Worm (Caenorhabditis elegans) whole organism, L3 larva: ENCODE data around the gene col-174.

Experiments used
- R02D3.7 ChIP-seq: fragments of 150-350 bp; optimal IDR thresholded peaks from 2 replicates; lab custom pipeline; 2014; ENCODE audit warnings: missing biosample characterization, missing genetic modification characterization
- ZK546.5 ChIP-seq: sonication (generic microtip); optimal IDR thresholded peaks from 2 replicates; lab custom pipeline; 2017; ENCODE audit warnings: missing biosample characterization, missing genetic modification characterization
- aly-2 ChIP-seq: fragments of 150-350 bp; optimal IDR thresholded peaks from 2 replicates; lab custom pipeline; 2014; ENCODE audit warnings: missing biosample characterization, missing genetic modification characterization
- ama-1 ChIP-seq: fragments of 150-350 bp; optimal IDR thresholded peaks from 2 replicates; lab custom pipeline; 2018
- ceh-16 ChIP-seq: sonication (generic microtip); optimal IDR thresholded peaks from 2 replicates; lab custom pipeline; 2017; ENCODE audit warnings: missing biosample characterization, missing genetic modification characterization
- ceh-28 ChIP-seq: fragments of 150-350 bp; optimal IDR thresholded peaks from 2 replicates; lab custom pipeline; 2014; ENCODE audit warnings: missing biosample characterization, missing genetic modification reagents, missing genetic modification characterization
- ceh-82 ChIP-seq: fragments of 150-350 bp; optimal IDR thresholded peaks from 2 replicates; lab custom pipeline; 2014; ENCODE audit warnings: missing biosample characterization, missing genetic modification characterization
- ceh-9 ChIP-seq: sonication (generic microtip); optimal IDR thresholded peaks from 2 replicates; lab custom pipeline; 2018; ENCODE audit warnings: missing biosample characterization, missing genetic modification characterization
- daf-12 ChIP-seq: fragments of 150-350 bp; optimal IDR thresholded peaks from 2 replicates; lab custom pipeline; 2014; ENCODE audit warnings: missing biosample characterization, missing genetic modification reagents, missing genetic modification characterization
- egl-27 ChIP-seq: sonication (generic microtip); optimal IDR thresholded peaks from 4 replicates; lab custom pipeline; 2017; ENCODE audit warnings: missing biosample characterization, missing genetic modification reagents, missing genetic modification characterization
- egl-5 ChIP-seq: fragments of 150-350 bp; optimal IDR thresholded peaks from 2 replicates; lab custom pipeline; 2017; ENCODE audit warnings: missing biosample characterization, missing genetic modification reagents, missing genetic modification characterization, inconsistent platforms
- elt-1 ChIP-seq: fragments of 150-350 bp; optimal IDR thresholded peaks from 2 replicates; lab custom pipeline; 2014; ENCODE audit warnings: missing biosample characterization, missing genetic modification characterization
- elt-2 ChIP-seq: sonication (generic microtip); optimal IDR thresholded peaks from 2 replicates; lab custom pipeline; 2016; ENCODE audit warnings: missing genetic modification reagents, mild to moderate bottlenecking, missing genetic modification characterization, missing compliant biosample characterization
- elt-3 ChIP-seq, 3 experiments: fragments of 150-350 bp in 1 of 3; sonication (generic microtip) in 2 of 3; optimal IDR thresholded peaks; 2 replicates in 2 of 3; 4 replicates in 1 of 3; lab custom pipeline; 2014 to 2017; ENCODE audit warnings: missing biosample characterization in 3 of 3, missing genetic modification characterization in 3 of 3
- eor-1 ChIP-seq, 2 experiments: fragments of 150-350 bp; optimal IDR thresholded peaks; 2 replicates each; lab custom pipeline; 2014 to 2018; ENCODE audit warnings: missing biosample characterization in 2 of 2, missing genetic modification characterization in 2 of 2
- fkh-2 ChIP-seq: fragments of 150-350 bp; optimal IDR thresholded peaks from 2 replicates; lab custom pipeline; 2014; ENCODE audit warnings: missing biosample characterization, missing genetic modification reagents, missing genetic modification characterization
- fos-1 ChIP-seq: fragments of 150-350 bp; optimal IDR thresholded peaks from 2 replicates; lab custom pipeline; 2014; ENCODE audit warnings: missing biosample characterization, missing genetic modification characterization
- hmg-11 ChIP-seq: sonication (generic microtip); optimal IDR thresholded peaks from 2 replicates; lab custom pipeline; 2016; ENCODE audit warnings: missing genetic modification characterization, missing compliant biosample characterization
- jun-1 ChIP-seq: fragments of 150-350 bp; optimal IDR thresholded peaks from 2 replicates; lab custom pipeline; 2014; ENCODE audit warnings: missing biosample characterization, missing genetic modification reagents, missing genetic modification characterization
- lin-39 ChIP-seq: fragments of 150-350 bp; optimal IDR thresholded peaks from 2 replicates; lab custom pipeline; 2018; ENCODE audit warnings: missing biosample characterization, missing genetic modification reagents, missing genetic modification characterization
- lsy-12 ChIP-seq: sonication (generic microtip); optimal IDR thresholded peaks from 2 replicates; lab custom pipeline; 2016; ENCODE audit warnings: mild to moderate bottlenecking, missing genetic modification characterization, missing compliant biosample characterization
- mdl-1 ChIP-seq: fragments of 150-350 bp; optimal IDR thresholded peaks from 2 replicates; lab custom pipeline; 2014; ENCODE audit warnings: missing biosample characterization, missing genetic modification characterization
- mml-1 ChIP-seq: fragments of 150-350 bp; sonication (generic microtip); optimal IDR thresholded peaks from 3 replicates; lab custom pipeline; 2014; ENCODE audit warnings: missing biosample characterization, missing genetic modification characterization
- nfya-1 ChIP-seq: sonication (generic microtip); optimal IDR thresholded peaks from 2 replicates; lab custom pipeline; 2017; ENCODE audit warnings: missing genetic modification characterization, mild to moderate bottlenecking, missing compliant biosample characterization, antibody characterized with exemption, moderate library complexity; ENCODE audit not compliant: insufficient read depth
- nhr-11 ChIP-seq: fragments of 150-350 bp; optimal IDR thresholded peaks from 2 replicates; lab custom pipeline; 2014; ENCODE audit warnings: missing biosample characterization, missing genetic modification characterization
- nhr-12 ChIP-seq: fragments of 150-350 bp; optimal IDR thresholded peaks from 2 replicates; lab custom pipeline; 2014; ENCODE audit warnings: missing biosample characterization, missing genetic modification characterization
- nhr-23 ChIP-seq: fragments of 150-350 bp; optimal IDR thresholded peaks from 2 replicates; lab custom pipeline; 2014; ENCODE audit warnings: missing biosample characterization, missing genetic modification reagents, missing genetic modification characterization
- nhr-237 ChIP-seq: fragments of 150-350 bp; optimal IDR thresholded peaks from 2 replicates; lab custom pipeline; 2014; ENCODE audit warnings: missing biosample characterization, missing genetic modification characterization
- nhr-25 ChIP-seq: sonication (generic microtip); optimal IDR thresholded peaks from 2 replicates; lab custom pipeline; 2017; ENCODE audit warnings: missing biosample characterization, missing genetic modification characterization
- nhr-28 ChIP-seq: fragments of 150-350 bp; optimal IDR thresholded peaks from 2 replicates; lab custom pipeline; 2014; ENCODE audit warnings: missing biosample characterization, missing genetic modification characterization
- nhr-43 ChIP-seq: sonication (generic microtip); optimal IDR thresholded peaks from 2 replicates; lab custom pipeline; 2016; ENCODE audit warnings: mild to moderate bottlenecking, missing genetic modification characterization, missing compliant biosample characterization; ENCODE audit not compliant: poor library complexity, severe bottlenecking
- nhr-76 ChIP-seq: fragments of 150-350 bp; sonication (generic microtip); optimal IDR thresholded peaks from 5 replicates; lab custom pipeline; 2014; ENCODE audit warnings: missing biosample characterization, missing genetic modification characterization
- nhr-77 ChIP-seq: fragments of 150-350 bp; optimal IDR thresholded peaks from 2 replicates; lab custom pipeline; 2014; ENCODE audit warnings: missing biosample characterization, missing genetic modification characterization
- pha-4 ChIP-seq: fragments of 150-350 bp; optimal IDR thresholded peaks from 2 replicates; lab custom pipeline; 2014; ENCODE audit warnings: missing biosample characterization, missing genetic modification reagents, missing genetic modification characterization
- pqm-1 ChIP-seq: fragments of 150-350 bp; optimal IDR thresholded peaks from 2 replicates; lab custom pipeline; 2017; ENCODE audit warnings: missing biosample characterization, missing genetic modification characterization, inconsistent platforms
- sea-2 ChIP-seq: fragments of 150-350 bp; sonication (generic microtip); optimal IDR thresholded peaks from 4 replicates; lab custom pipeline; 2014; ENCODE audit warnings: missing biosample characterization, missing genetic modification reagents, missing genetic modification characterization
- skn-1 ChIP-seq: fragments of 150-350 bp; optimal IDR thresholded peaks from 2 replicates; lab custom pipeline; 2014; ENCODE audit warnings: missing biosample characterization, missing genetic modification characterization
- snpc-4 ChIP-seq: fragments of 150-350 bp; optimal IDR thresholded peaks from 2 replicates; lab custom pipeline; 2014; ENCODE audit warnings: missing biosample characterization, missing genetic modification characterization
- unc-39 ChIP-seq: sonication (generic microtip); optimal IDR thresholded peaks from 4 replicates; lab custom pipeline; 2017; ENCODE audit warnings: missing biosample characterization, missing genetic modification characterization
- unc-62 ChIP-seq: fragments of 150-350 bp; sonication (generic microtip); optimal IDR thresholded peaks from 4 replicates; lab custom pipeline; 2014; ENCODE audit warnings: missing biosample characterization, missing genetic modification reagents, missing genetic modification characterization
- zag-1 ChIP-seq: fragments of 150-350 bp; optimal IDR thresholded peaks from 2 replicates; lab custom pipeline; 2014; ENCODE audit warnings: missing biosample characterization, missing genetic modification characterization
- ztf-4 ChIP-seq: fragments of 150-350 bp; optimal IDR thresholded peaks from 2 replicates; lab custom pipeline; 2014; ENCODE audit warnings: missing biosample characterization, missing genetic modification characterization

The col-174 gene

DNA sequence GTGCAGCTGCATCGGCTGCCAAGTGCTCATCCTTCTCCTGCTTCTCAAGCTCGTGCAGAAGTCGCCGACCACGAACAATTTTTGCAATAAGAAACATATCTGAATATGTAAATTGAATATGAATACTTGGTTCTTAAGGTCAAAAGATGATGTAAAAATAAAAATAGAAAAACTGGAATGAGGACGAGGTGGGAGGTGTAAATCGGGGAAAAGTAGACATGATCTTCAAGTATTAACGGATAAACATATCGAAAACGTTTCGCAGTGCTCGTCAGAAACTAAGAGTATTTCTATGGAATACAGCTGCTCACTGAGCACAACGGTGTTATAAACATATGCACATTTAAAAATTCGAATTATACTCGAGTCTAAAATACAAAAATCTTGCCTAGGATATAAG is 6.6 kb upstream of the col-174 start, which contains the start of gene glb-16:
glb-16 (minus strand) TSS at position 101 of the 400 bp plus-strand sequence.
- TF ChIP-seq hmg-11 (tag; lab: Kevin White, UChicago), result no peak
- TF ChIP-seq nhr-28 (tag; lab: Kevin White, UChicago), result no peak
- no peak for TF ChIP-seq daf-12
- no peak for TF ChIP-seq nhr-12 (tag; lab: Kevin White, UChicago)
- no peak for TF ChIP-seq ama-1 (lab: Kevin White, UChicago)
- TF ChIP-seq eor-1 (tag; optimal IDR thresholded peaks at IDR 0.05; lab: Kevin White, UChicago), result no peak
- TF ChIP-seq elt-1 (tag; lab: Kevin White, UChicago), result no peak
- no peak for TF ChIP-seq lsy-12 (tag; lab: Kevin White, UChicago)
- no peak for TF ChIP-seq lin-39 (tag; lab: Kevin White, UChicago)
- no peak for TF ChIP-seq R02D3.7
- TF ChIP-seq ztf-4 (tag; lab: Kevin White, UChicago), result no peak
- no peak for TF ChIP-seq zag-1 (tag; lab: Kevin White, UChicago)
- TF ChIP-seq nhr-76 (tag; lab: Kevin White, UChicago), result no peak
- no peak for TF ChIP-seq pha-4
- TF ChIP-seq fos-1 (tag; lab: Kevin White, UChicago), result no peak
- no peak for TF ChIP-seq ceh-28
- no peak for TF ChIP-seq ZK546.5 (tag; lab: Kevin White, UChicago)

DNA sequence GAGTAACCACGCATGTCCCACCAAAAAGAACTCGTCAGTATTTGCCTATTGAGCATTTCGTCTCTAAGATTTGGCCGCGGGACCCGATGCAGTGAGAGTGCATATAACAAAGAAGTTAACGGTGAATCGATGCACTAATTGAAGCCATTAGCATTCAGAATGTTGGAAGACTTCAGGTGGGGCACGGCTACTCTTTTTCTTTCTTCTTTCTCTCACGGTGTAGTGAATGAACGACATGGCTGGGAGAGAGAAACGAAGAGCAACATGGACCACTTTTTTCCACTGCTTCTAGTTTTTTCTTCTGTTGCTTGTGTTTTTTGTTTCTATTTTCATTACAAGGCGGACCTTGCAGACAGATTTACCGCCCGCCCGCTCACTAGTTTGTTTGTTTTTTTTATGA is 5.5 kb upstream of the col-174 start:
- TF ChIP-seq egl-27 (tag; lab: Kevin White, UChicago), result no peak

DNA sequence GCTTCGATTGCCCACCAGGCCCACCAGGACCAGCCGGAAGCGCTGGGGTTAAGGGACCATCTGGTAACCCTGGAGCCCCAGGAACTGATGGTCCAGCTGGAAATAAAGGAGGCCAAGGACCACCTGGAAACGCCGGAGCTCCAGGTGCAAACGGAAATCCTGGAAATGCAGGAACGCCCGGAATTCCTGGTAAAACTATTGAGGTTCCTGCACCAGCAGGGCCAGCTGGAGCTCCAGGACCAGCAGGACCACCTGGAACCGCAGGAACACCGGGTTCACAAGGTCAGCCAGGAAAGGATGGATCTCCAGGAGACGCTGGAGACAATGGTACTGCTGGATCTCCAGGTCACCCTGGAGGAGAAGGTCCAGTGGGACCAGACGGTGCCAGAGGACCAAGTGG is 1.1 kb downstream of the col-174 start:
- no peak for TF ChIP-seq nhr-23 (tag; lab: Kevin White, UChicago)
- no peak for TF ChIP-seq ceh-9 (tag; lab: Kevin White, UChicago)
- no peak for TF ChIP-seq eor-1 (tag; optimal IDR thresholded peaks at IDR 0.05; lab: Kevin White, UChicago)
- TF ChIP-seq elt-2, result no peak
- no peak for TF ChIP-seq ama-1 (lab: Kevin White, UChicago)
- TF ChIP-seq elt-3 (tag; optimal IDR thresholded peaks at IDR 0.05; lab: Kevin White, UChicago), result no peak
- TF ChIP-seq jun-1 (tag; lab: Kevin White, UChicago), result no peak
- TF ChIP-seq pqm-1, result no peak
- no peak for TF ChIP-seq nhr-11
- no peak for TF ChIP-seq lsy-12 (tag; lab: Kevin White, UChicago)
- no peak for TF ChIP-seq unc-62
- no peak for TF ChIP-seq skn-1
- no peak for TF ChIP-seq nhr-77 (tag; lab: Kevin White, UChicago)
- TF ChIP-seq nhr-237, result no peak
- TF ChIP-seq unc-39 (tag; lab: Kevin White, UChicago), result no peak

DNA sequence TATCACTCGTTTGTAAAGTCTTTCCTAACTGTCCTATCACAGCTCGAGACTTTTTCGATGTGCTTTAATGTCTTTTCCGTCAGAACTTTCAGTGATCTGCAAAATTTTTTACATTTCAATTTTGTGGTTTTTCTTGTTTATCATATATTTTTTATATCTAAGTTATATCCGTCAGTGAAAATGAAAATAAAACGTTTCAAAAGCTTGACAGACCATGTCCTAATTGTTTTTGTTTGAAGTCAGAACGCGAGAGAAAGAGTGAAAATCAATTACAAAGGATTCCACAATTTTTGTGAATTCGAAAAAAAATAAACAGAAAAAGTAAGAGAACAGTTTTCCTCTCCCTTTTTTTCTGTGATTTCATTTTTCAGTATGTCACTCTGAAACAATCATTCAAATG is 1.5 kb downstream of the col-174 start, which contains the start of gene F46C8.1:
F46C8.1 (plus strand) TSS at position 301 of the 400 bp plus-strand sequence.
- TF ChIP-seq aly-2, result no peak
- TF ChIP-seq elt-1 (tag; lab: Kevin White, UChicago), result no peak
- TF ChIP-seq ztf-4 (tag; lab: Kevin White, UChicago), result no peak
- TF ChIP-seq nhr-28 (tag; lab: Kevin White, UChicago), result no peak
- TF ChIP-seq ceh-82 (tag; lab: Kevin White, UChicago), result no peak
- TF ChIP-seq nhr-11, result no peak
- TF ChIP-seq ceh-16 (tag; lab: Kevin White, UChicago), result no peak
- no peak for TF ChIP-seq sea-2
- no peak for TF ChIP-seq mml-1 (tag; lab: Kevin White, UChicago)
- TF ChIP-seq fkh-2, result no peak

DNA sequence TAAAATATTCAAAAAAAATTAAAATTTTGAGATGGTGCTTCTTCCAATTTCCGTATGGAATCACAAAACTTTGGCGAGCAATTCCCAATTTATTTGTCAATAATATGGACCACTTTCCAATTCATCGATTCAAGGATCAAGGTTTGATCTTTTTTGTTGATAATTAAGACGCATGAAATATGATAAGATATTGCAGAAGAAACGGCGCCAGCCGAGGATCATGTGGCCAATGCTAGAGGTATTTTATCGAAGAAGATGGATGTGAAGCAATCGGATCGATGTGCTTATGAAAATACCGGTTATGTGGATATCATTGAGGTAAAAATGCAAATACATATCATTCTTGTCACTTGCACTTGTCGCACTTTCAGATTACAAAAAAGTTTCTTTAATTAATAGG is 3.8 kb downstream of the col-174 start:
- TF ChIP-seq nhr-25, result peak; percentile 15
- TF ChIP-seq nhr-43 (tag; lab: Kevin White, UChicago), result peak; percentile 42
- TF ChIP-seq mdl-1 (tag; lab: Kevin White, UChicago), result no peak
- TF ChIP-seq egl-5 (tag; lab: Kevin White, UChicago), result no peak
- TF ChIP-seq daf-12, result no peak
- no peak for TF ChIP-seq eor-1 (tag; optimal IDR thresholded peaks at IDR 0.05; lab: Kevin White, UChicago)
- TF ChIP-seq nfya-1 (tag; lab: Kevin White, UChicago), result no peak
- TF ChIP-seq snpc-4 (tag; lab: Kevin White, UChicago), result no peak
